Fruit fly (Drosophila melanogaster): ENCODE results near the gene CG7560.
A peak's percentile ranks its signal among the peaks of the same experiment; 100 is the strongest.

The CG7560 gene

dm6 chr3L:11388964-11389625, 35.9 kb upstream of the CG7560 start (continued):
- no peak for TF ChIP-seq Atf3 (GFP tag; optimal IDR thresholded peaks at IDR 0.05)
- no peak for TF ChIP-seq otp (GFP tag; IDR thresholded peaks at IDR 0.05)
- TF ChIP-seq Dek (tag; optimal IDR thresholded peaks at IDR 0.05): no peak
- TF ChIP-seq Neu2 (GFP tag; optimal IDR thresholded peaks at IDR 0.05; ENCODE audit: borderline replicate concordance): no peak
- no peak for TF ChIP-seq slbo (GFP tag; IDR thresholded peaks at IDR 0.05)
- no peak for TF ChIP-seq CG16863 (GFP tag; optimal IDR thresholded peaks at IDR 0.05)
- TF ChIP-seq org-1 (GFP tag; optimal IDR thresholded peaks at IDR 0.05): peak; percentile 9
- TF ChIP-seq wdn (GFP tag; IDR thresholded peaks at IDR 0.05): no peak
- no peak for TF ChIP-seq CG9609 (GFP tag; optimal IDR thresholded peaks at IDR 0.05)
- no peak for TF ChIP-seq onecut (GFP tag; IDR thresholded peaks at IDR 0.05)
- no peak for TF ChIP-seq Mrtf (GFP tag; IDR thresholded peaks at IDR 0.05)
- peak; percentile 48 for TF ChIP-seq phol (tag; optimal IDR thresholded peaks at IDR 0.05)
- TF ChIP-seq ken (GFP tag; IDR thresholded peaks at IDR 0.05): no peak
- peak; percentile 35 for TF ChIP-seq cwo (GFP tag; optimal IDR thresholded peaks at IDR 0.05)
- TF ChIP-seq E2f1 (GFP tag; IDR thresholded peaks at IDR 0.05): peak; percentile 20; the same call in 1 of the 2 replicates
- TF ChIP-seq CG30431 (GFP tag; optimal IDR thresholded peaks at IDR 0.05): no peak
- TF ChIP-seq chn (GFP tag; optimal IDR thresholded peaks at IDR 0.05): no peak
- no peak for TF ChIP-seq CG18011 (GFP tag; optimal IDR thresholded peaks at IDR 0.05)
- no peak for TF ChIP-seq Jarid2 (GFP tag; optimal IDR thresholded peaks at IDR 0.05)
- TF ChIP-seq stwl (tag; optimal IDR thresholded peaks at IDR 0.05): no peak
- TF ChIP-seq vvl (GFP tag; IDR thresholded peaks at IDR 0.05): no peak
- TF ChIP-seq slp2 (GFP tag; optimal IDR thresholded peaks at IDR 0.05): no peak
- no peak for TF ChIP-seq B-H1 (GFP tag; IDR thresholded peaks at IDR 0.05)
- TF ChIP-seq CG14014 (GFP tag; IDR thresholded peaks at IDR 0.05): no peak
- no peak for TF ChIP-seq crc (GFP tag; optimal IDR thresholded peaks at IDR 0.05)
- no peak for TF ChIP-seq Taf1 (GFP tag; IDR thresholded peaks at IDR 0.05)
- TF ChIP-seq Fer3 (tag; optimal IDR thresholded peaks at IDR 0.05): no peak
- no peak for TF ChIP-seq Dref (GFP tag; IDR thresholded peaks at IDR 0.05)
- 0 out of 2 replicates have a peak, but pooled peaks have one; percentile 8 for TF ChIP-seq CG4404 (GFP tag; IDR thresholded peaks at IDR 0.05)
- TF ChIP-seq Ravus (GFP tag; IDR thresholded peaks at IDR 0.05): no peak; the same call in 1 of the 2 replicates
- no peak for TF ChIP-seq CG11696 (GFP tag; IDR thresholded peaks at IDR 0.05)
- no peak for TF ChIP-seq z (GFP tag; IDR thresholded peaks at IDR 0.05)
- TF ChIP-seq gfzf (GFP tag; optimal IDR thresholded peaks at IDR 0.05): no peak
- TF ChIP-seq hb (GFP tag; IDR thresholded peaks at IDR 0.05; ENCODE audit: partially characterized antibody): no peak
- TF ChIP-seq CG17359 (tag; optimal IDR thresholded peaks at IDR 0.05): no peak
- no peak for TF ChIP-seq CG10147 (GFP tag; optimal IDR thresholded peaks at IDR 0.05)
- TF ChIP-seq knrl (GFP tag; IDR thresholded peaks at IDR 0.05; ENCODE audit: partially characterized antibody): no peak
- no peak for TF ChIP-seq wek (GFP tag; optimal IDR thresholded peaks at IDR 0.05)
- TF ChIP-seq Bteb2 (GFP tag; optimal IDR thresholded peaks at IDR 0.05): no peak
- no peak for TF ChIP-seq jing (GFP tag; optimal IDR thresholded peaks at IDR 0.05)
- TF ChIP-seq CG9437 (GFP tag; optimal IDR thresholded peaks at IDR 0.05): peak; percentile 49
- TF ChIP-seq Deaf1 (tag; optimal IDR thresholded peaks at IDR 0.05): peak; percentile 18
- TF ChIP-seq Sox100B (GFP tag; optimal IDR thresholded peaks at IDR 0.05): peak; percentile 46
- TF ChIP-seq croc (GFP tag; conservative IDR thresholded peaks at IDR 0.05): peak; percentile 51; the same call in 2 of the 3 replicates
- TF ChIP-seq Ssrp (tag; optimal IDR thresholded peaks at IDR 0.05): peak; percentile 42
- no peak for TF ChIP-seq CG9797 (GFP tag; optimal IDR thresholded peaks at IDR 0.05)
- TF ChIP-seq ftz-f1 (GFP tag; optimal IDR thresholded peaks at IDR 0.05): no peak
- TF ChIP-seq crp (GFP tag; optimal IDR thresholded peaks at IDR 0.05): no peak
- peak; percentile 9 for TF ChIP-seq CG11723 (GFP tag; optimal IDR thresholded peaks at IDR 0.05)
- no peak for TF ChIP-seq CG6654 (GFP tag; optimal IDR thresholded peaks at IDR 0.05)
